Fruit fly (Drosophila melanogaster) whole organism, embryonic: ENCODE data around the gene RanGAP.

Source experiments
- Adf1 ChIP-seq: fragments of 200-800 bp; sonication (Bioruptor generic); IDR thresholded peaks from 2 replicates; pipeline ENCODE4 v1.3.6; 2022; ENCODE audit warnings: missing biosample characterization, missing genetic modification characterization
- CG10267 ChIP-seq: fragments of 200-800 bp; sonication (Bioruptor generic); optimal IDR thresholded peaks from 2 replicates; lab custom pipeline; 2018; ENCODE audit warnings: missing biosample characterization, mild to moderate bottlenecking, missing genetic modification characterization, moderate library complexity
- CG10979 ChIP-seq: fragments of 200-800 bp; sonication (Bioruptor generic); optimal IDR thresholded peaks from 2 replicates; lab custom pipeline; 2018; ENCODE audit warnings: missing biosample characterization, mild to moderate bottlenecking, missing genetic modification characterization, moderate library complexity
- CG11723 ChIP-seq: fragments of 200-800 bp; sonication (Bioruptor generic); optimal IDR thresholded peaks from 2 replicates; lab custom pipeline; 2017; ENCODE audit warnings: missing biosample characterization, mild to moderate bottlenecking, missing genetic modification characterization
- CG12071 ChIP-seq: fragments of 200-800 bp; sonication (Bioruptor generic); optimal IDR thresholded peaks from 3 replicates; lab custom pipeline; 2018; ENCODE audit warnings: missing biosample characterization, mild to moderate bottlenecking, missing genetic modification characterization
- CG12299 ChIP-seq: fragments of 200-800 bp; sonication (Bioruptor generic); optimal IDR thresholded peaks from 2 replicates; lab custom pipeline; 2018; ENCODE audit warnings: missing biosample characterization, mild to moderate bottlenecking, missing genetic modification characterization
- CG12659 ChIP-seq: fragments of 200-800 bp; sonication (Bioruptor generic); optimal IDR thresholded peaks from 3 replicates; lab custom pipeline; 2017; ENCODE audit warnings: mild to moderate bottlenecking, missing biosample characterization, missing genetic modification reagents, missing genetic modification characterization
- CG13287 ChIP-seq: fragments of 200-800 bp; sonication (Bioruptor generic); IDR thresholded peaks from 2 replicates; pipeline ENCODE4 v1.3.6; 2022; ENCODE audit warnings: missing biosample characterization, missing genetic modification characterization; ENCODE audit not compliant: partially characterized antibody
- CG14014 ChIP-seq: fragments of 200-800 bp; sonication (Bioruptor generic); IDR thresholded peaks from 2 replicates; pipeline ENCODE4 v1.3.6; 2022; ENCODE audit warnings: missing biosample characterization, missing genetic modification characterization
- CG1603 ChIP-seq: fragments of 200-800 bp; sonication (Bioruptor generic); optimal IDR thresholded peaks from 2 replicates; lab custom pipeline; 2019; ENCODE audit warnings: missing biosample characterization, mild to moderate bottlenecking, missing genetic modification characterization, moderate library complexity
- CG18011 ChIP-seq: fragments of 200-800 bp; sonication (Bioruptor generic); optimal IDR thresholded peaks from 2 replicates; lab custom pipeline; 2017; ENCODE audit warnings: missing biosample characterization, missing genetic modification characterization, mild to moderate bottlenecking, moderate library complexity, missing genotype
- CG30431 ChIP-seq: fragments of 200-800 bp; sonication (Bioruptor generic); optimal IDR thresholded peaks from 2 replicates; lab custom pipeline; 2017; ENCODE audit warnings: missing biosample characterization, missing genetic modification characterization
- CG32532 ChIP-seq: fragments of 200-800 bp; sonication (Bioruptor generic); IDR thresholded peaks from 2 replicates; pipeline ENCODE4 v1.3.6; 2022; ENCODE audit warnings: missing biosample characterization, missing genetic modification characterization
- CG42726 ChIP-seq: fragments of 200-800 bp; sonication (Bioruptor generic); IDR thresholded peaks from 2 replicates; pipeline ENCODE4 v1.3.6; 2022; ENCODE audit warnings: missing biosample characterization, missing genetic modification characterization; ENCODE audit not compliant: partially characterized antibody
- CG4404 ChIP-seq: fragments of 200-800 bp; sonication (Bioruptor generic); IDR thresholded peaks from 2 replicates; pipeline ENCODE4 v1.3.6; 2022; ENCODE audit warnings: missing biosample characterization, missing genetic modification characterization
- CG7963 ChIP-seq: fragments of 200-800 bp; sonication (Bioruptor generic); IDR thresholded peaks from 3 replicates; pipeline ENCODE4 v1.3.6; 2022; ENCODE audit warnings: missing biosample characterization, missing genetic modification characterization; ENCODE audit not compliant: partially characterized antibody
- CG8281 ChIP-seq: fragments of 200-800 bp; sonication (Bioruptor generic); optimal IDR thresholded peaks from 2 replicates; lab custom pipeline; 2018; ENCODE audit warnings: missing biosample characterization, mild to moderate bottlenecking, missing genetic modification characterization, moderate library complexity
- CG8359 ChIP-seq: fragments of 200-800 bp; sonication (Bioruptor generic); optimal IDR thresholded peaks from 2 replicates; lab custom pipeline; 2017; ENCODE audit warnings: missing biosample characterization, mild to moderate bottlenecking, missing genetic modification characterization, borderline replicate concordance
- CG8388 ChIP-seq: fragments of 200-800 bp; sonication (Bioruptor generic); optimal IDR thresholded peaks from 2 replicates; lab custom pipeline; 2019; ENCODE audit warnings: missing biosample characterization, mild to moderate bottlenecking, missing genetic modification characterization, moderate library complexity
- CG9797 ChIP-seq: fragments of 200-800 bp; sonication (Bioruptor generic); optimal IDR thresholded peaks from 3 replicates; lab custom pipeline; 2018; ENCODE audit warnings: missing biosample characterization, mild to moderate bottlenecking, missing genetic modification characterization
- CoRest ChIP-seq: fragments of 200-800 bp; sonication (Bioruptor generic); optimal IDR thresholded peaks from 3 replicates; lab custom pipeline; 2018; ENCODE audit warnings: missing biosample characterization, mild to moderate bottlenecking, missing genetic modification characterization, moderate library complexity
- Dbx ChIP-seq: fragments of 200-800 bp; sonication (Bioruptor generic); IDR thresholded peaks from 3 replicates; pipeline ENCODE4 v1.3.6; 2022; ENCODE audit warnings: missing biosample characterization, missing genetic modification characterization
- Dfd ChIP-seq, 2 experiments: fragments of >200 bp; optimal IDR thresholded peaks; 2 replicates each; lab custom pipeline; 2017; ENCODE audit warnings: missing biosample characterization in 2 of 2, missing genetic modification characterization in 2 of 2
- Dp ChIP-seq: fragments of 200-800 bp; sonication (Bioruptor generic); optimal IDR thresholded peaks from 2 replicates; lab custom pipeline; 2018; ENCODE audit warnings: missing biosample characterization, mild to moderate bottlenecking, missing genetic modification characterization, moderate library complexity
- E2f1 ChIP-seq: fragments of 200-800 bp; sonication (Bioruptor generic); IDR thresholded peaks from 2 replicates; pipeline ENCODE4 v1.3.6; 2022; ENCODE audit warnings: missing biosample characterization, missing genetic modification characterization
- MESR4 ChIP-seq: fragments of 200-800 bp; sonication (Bioruptor generic); optimal IDR thresholded peaks from 2 replicates; lab custom pipeline; 2018; ENCODE audit warnings: missing biosample characterization, mild to moderate bottlenecking, missing genetic modification characterization, moderate library complexity
- NFAT ChIP-seq: fragments of 200-800 bp; sonication (Bioruptor generic); IDR thresholded peaks from 2 replicates; pipeline ENCODE4 v1.3.6; 2022; ENCODE audit warnings: missing biosample characterization, missing genetic modification characterization
- Ptx1 ChIP-seq: fragments of 200-800 bp; sonication (Bioruptor generic); IDR thresholded peaks from 2 replicates; pipeline ENCODE4 v1.3.6; 2022; ENCODE audit warnings: missing biosample characterization, missing genetic modification characterization
- Rfx ChIP-seq: fragments of 200-800 bp; sonication (Bioruptor generic); IDR thresholded peaks from 2 replicates; pipeline ENCODE4 v1.3.6; 2022; ENCODE audit warnings: missing biosample characterization, missing genetic modification characterization
- Six4 ChIP-seq: fragments of 200-800 bp; sonication (Bioruptor generic); optimal IDR thresholded peaks from 2 replicates; lab custom pipeline; 2016; ENCODE audit warnings: missing biosample characterization, missing genetic modification characterization
- Sox100B ChIP-seq: fragments of 200-800 bp; sonication (Bioruptor generic); optimal IDR thresholded peaks from 3 replicates; lab custom pipeline; 2018; ENCODE audit warnings: missing biosample characterization, mild to moderate bottlenecking, missing genetic modification characterization
- Stat92E ChIP-seq, 3 experiments: fragments of >200 bp in 2 of 3; fragments of 200-800 bp in 1 of 3; sonication (Bioruptor generic) in 1 of 3; optimal IDR thresholded peaks; 2 replicates each; lab custom pipeline; 2017 to 2019; ENCODE audit warnings: missing biosample characterization in 3 of 3, missing genetic modification characterization in 3 of 3, mild to moderate bottlenecking in 1 of 3, moderate library complexity in 1 of 3
- Tbp ChIP-seq: fragments of >200 bp; optimal IDR thresholded peaks from 2 replicates; lab custom pipeline; 2018; ENCODE audit warnings: missing biosample characterization, missing genetic modification characterization
- Xrp1 ChIP-seq: fragments of 200-800 bp; sonication (Bioruptor generic); IDR thresholded peaks from 2 replicates; pipeline ENCODE4 v1.3.6; 2022; ENCODE audit warnings: missing biosample characterization, missing genetic modification characterization
- ash1 ChIP-seq: fragments of 200-800 bp; sonication (Bioruptor generic); optimal IDR thresholded peaks from 2 replicates; lab custom pipeline; 2018; ENCODE audit warnings: missing biosample characterization, mild to moderate bottlenecking, missing genetic modification characterization
- bbx ChIP-seq: fragments of 200-800 bp; sonication (Bioruptor generic); IDR thresholded peaks from 2 replicates; pipeline ENCODE4 v1.3.6; 2022; ENCODE audit warnings: missing biosample characterization, missing genetic modification characterization; ENCODE audit not compliant: partially characterized antibody
- bcd ChIP-seq: fragments of 200-800 bp; sonication (Bioruptor generic); optimal IDR thresholded peaks from 2 replicates; lab custom pipeline; 2017; ENCODE audit warnings: missing biosample characterization, mild to moderate bottlenecking, missing genetic modification characterization
- cg ChIP-seq: fragments of 200-800 bp; sonication (Bioruptor generic); optimal IDR thresholded peaks from 3 replicates; lab custom pipeline; 2019; ENCODE audit warnings: missing biosample characterization, mild to moderate bottlenecking, missing genetic modification characterization, moderate library complexity
- fru ChIP-seq: fragments of >200 bp; optimal IDR thresholded peaks from 2 replicates; lab custom pipeline; 2017
- gem ChIP-seq: fragments of 200-800 bp; sonication (Bioruptor generic); optimal IDR thresholded peaks from 2 replicates; lab custom pipeline; 2019; ENCODE audit warnings: missing biosample characterization, mild to moderate bottlenecking, missing genetic modification characterization, moderate library complexity
- hkb ChIP-seq, 2 experiments: fragments of 200-800 bp in 1 of 2; fragments of >200 bp in 1 of 2; sonication (Bioruptor generic) in 1 of 2; IDR thresholded peaks in 1 of 2; optimal IDR thresholded peaks in 1 of 2; 2 replicates each; pipeline versions ENCODE4 v1.3.6 to Lab custom; 2017 to 2022; ENCODE audit warnings: missing biosample characterization in 1 of 2, missing genetic modification characterization in 1 of 2
- ken ChIP-seq: fragments of 200-800 bp; sonication (Bioruptor generic); IDR thresholded peaks from 3 replicates; pipeline ENCODE4 v1.3.6; 2022; ENCODE audit warnings: missing biosample characterization, missing genetic modification characterization
- nau ChIP-seq: fragments of 200-800 bp; sonication (Bioruptor generic); optimal IDR thresholded peaks from 3 replicates; lab custom pipeline; 2017; ENCODE audit warnings: missing biosample characterization, mild to moderate bottlenecking, missing genetic modification characterization, missing genetic modification reagents
- p53 ChIP-seq: fragments of 200-800 bp; sonication (Bioruptor generic); optimal IDR thresholded peaks from 2 replicates; lab custom pipeline; 2016; ENCODE audit warnings: missing biosample characterization, missing genetic modification characterization
- vvl ChIP-seq: fragments of 200-800 bp; sonication (Bioruptor generic); IDR thresholded peaks from 2 replicates; pipeline ENCODE4 v1.3.6; 2022; ENCODE audit warnings: missing biosample characterization, missing genetic modification characterization
- yki ChIP-seq: fragments of >200 bp; optimal IDR thresholded peaks from 3 replicates; lab custom pipeline; 2018

Gene RanGAP

dm6 chr2L:19489997-19490461 is 48.3 kb downstream of the RanGAP start, which contains the start of the genes CG10194 and CG18094 (continued):
- TF ChIP-seq Dp (GFP tag; lab: Kevin White, UChicago) (peak; percentile 44), yki (lab: Kevin White, UChicago) (no peak), Rfx (0 out of 2 replicates have a peak, but pooled peaks have one; percentile 12), CG32532 (GFP tag; lab: Robert Waterston, UW) (peak; percentile 74; the same call in 1 of the 2 replicates), CG12659 (GFP tag; lab: Kevin White, UChicago) (peak; percentile 35), Sox100B (GFP tag; lab: Kevin White, UChicago) (no peak), Tbp (no peak), CG13287 (GFP tag; lab: Robert Waterston, UW) (peak; percentile 75), Adf1 (0 out of 2 replicates have a peak, but pooled peaks have one; percentile 18)

dm6 chr2L:19492934-19493686 is 51.4 kb downstream of the RanGAP start, which contains the start of the genes swm and Ctu2:
swm (plus strand) TSS chr2L:19493251.
Ctu2 (minus strand) TSS chr2L:19493253.
- TF ChIP-seq NFAT (GFP tag; lab: Robert Waterston, UW) (no peak), MESR4 (peak; percentile 96), CG11723 (GFP tag; lab: Kevin White, UChicago) (peak; percentile 18), hkb (optimal IDR thresholded peaks at IDR 0.05; lab: Kevin White, UChicago) (no peak), hkb (GFP tag; IDR thresholded peaks at IDR 0.05; lab: Robert Waterston, UW) (peak; percentile 55; the same call in 1 of the 2 replicates), Six4 (GFP tag; lab: Kevin White, UChicago) (no peak), CG9797 (GFP tag; lab: Kevin White, UChicago) (peak; percentile 16), ash1 (GFP tag; lab: Kevin White, UChicago) (no peak), E2f1 (GFP tag; lab: Robert Waterston, UW) (peak; percentile 46), nau (no peak), CG10267 (peak; percentile 79), CG8281 (peak; percentile 84), ken (GFP tag; lab: Robert Waterston, UW) (0 out of 3 replicates have a peak, but pooled peaks have one; percentile 33), CG10979 (peak; percentile 67), CG7963 (GFP tag; lab: Robert Waterston, UW) (peak; percentile 36; the same call in 1 of the 3 replicates), CG8388 (peak; percentile 69), CG12299 (peak; percentile 60), CG4404 (peak; percentile 56), CG1603 (tag; lab: Kevin White, UChicago) (peak; percentile 5), bbx (GFP tag; lab: Robert Waterston, UW) (peak; percentile 60; the same call in 1 of the 2 replicates), Dbx (GFP tag; lab: Robert Waterston, UW) (peak; percentile 62), gem (tag; lab: Kevin White, UChicago) (no peak), Dfd (GFP tag; optimal IDR thresholded peaks at IDR 0.05; lab: Kevin White, UChicago) (no peak), Stat92E (GFP tag; optimal IDR thresholded peaks at IDR 0.05; lab: Kevin White, UChicago) (no peak), Xrp1 (peak; percentile 72), CG30431 (GFP tag; lab: Kevin White, UChicago) (no peak), CG14014 (GFP tag; lab: Robert Waterston, UW) (peak; percentile 65), bcd (peak; percentile 63), cg (GFP tag; lab: Kevin White, UChicago) (peak; percentile 94), CG18011 (GFP tag; lab: Kevin White, UChicago) (peak; percentile 21), CoRest (tag; lab: Kevin White, UChicago) (peak; percentile 89), CG12071 (GFP tag; lab: Kevin White, UChicago) (no peak), CG8359 (no peak), vvl (GFP tag; lab: Robert Waterston, UW) (peak; percentile 54), Ptx1 (peak; percentile 72), CG42726 (GFP tag; lab: Robert Waterston, UW) (0 out of 2 replicates have a peak, but pooled peaks have one; percentile 11), fru (no peak), p53 (no peak)
